Fruit fly (Drosophila melanogaster): ENCODE measurements around the gene CG13014.

CG13014 gene

DNA sequence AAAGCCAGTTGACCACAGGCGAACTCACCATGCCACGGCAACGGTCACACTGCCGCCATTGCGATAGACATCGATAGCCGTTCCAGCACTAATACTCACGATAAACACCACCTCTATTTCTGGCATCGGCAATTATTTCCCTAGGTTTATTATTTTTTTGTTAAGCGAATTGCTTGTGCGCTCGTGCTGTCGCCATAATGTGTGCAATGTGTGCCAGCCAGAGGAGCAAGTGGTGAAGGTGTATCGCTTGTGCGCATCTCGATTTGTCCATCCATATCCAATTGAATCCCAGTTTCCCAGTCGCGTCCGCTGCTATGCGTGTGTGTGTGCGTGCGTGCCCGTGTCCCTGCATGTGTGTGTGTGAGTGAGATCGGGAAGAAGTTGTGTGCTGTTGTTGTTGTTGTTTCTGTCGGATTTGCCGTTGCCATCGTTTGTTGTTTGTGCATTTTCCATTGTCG is 23.0 kb downstream of the CG13014 start, which contains the start of gene mbt (continued):
- TF ChIP-seq tna (GFP tag; IDR thresholded peaks at IDR 0.05; ENCODE audit: partially characterized antibody) (peak; percentile 77), CG5245 (GFP tag; optimal IDR thresholded peaks at IDR 0.05) (no peak), CG8359 (GFP tag; optimal IDR thresholded peaks at IDR 0.05; ENCODE audit: borderline replicate concordance) (no peak), CG6175 (GFP tag; IDR thresholded peaks at IDR 0.05) (no peak), CG8765 (GFP tag; IDR thresholded peaks at IDR 0.05) (no peak), NfI (GFP tag; optimal IDR thresholded peaks at IDR 0.05) (no peak), Camta (GFP tag; optimal IDR thresholded peaks at IDR 0.05) (no peak), CG4617 (GFP tag; optimal IDR thresholded peaks at IDR 0.05; ENCODE audit: borderline replicate concordance) (peak; percentile 86), jing (GFP tag; optimal IDR thresholded peaks at IDR 0.05) (no peak), CG7556 (GFP tag; optimal IDR thresholded peaks at IDR 0.05) (peak; percentile 10), esg (GFP tag; conservative IDR thresholded peaks at IDR 0.05) (no peak), Hr3 (GFP tag; optimal IDR thresholded peaks at IDR 0.05) (no peak), psq (GFP tag; optimal IDR thresholded peaks at IDR 0.05) (no peak), tin (GFP tag; optimal IDR thresholded peaks at IDR 0.05) (no peak), HmgZ (tag; optimal IDR thresholded peaks at IDR 0.05) (peak; percentile 51), CG4424 (GFP tag; optimal IDR thresholded peaks at IDR 0.05) (no peak), Vsx1 (GFP tag; optimal IDR thresholded peaks at IDR 0.05) (no peak), CG11085 (GFP tag; IDR thresholded peaks at IDR 0.05) (no peak), Ets97D (GFP tag; optimal IDR thresholded peaks at IDR 0.05) (peak; percentile 74), z (GFP tag; IDR thresholded peaks at IDR 0.05) (no peak), Doc3 (GFP tag; IDR thresholded peaks at IDR 0.05; ENCODE audit: partially characterized antibody) (peak; percentile 88), nom (GFP tag; optimal IDR thresholded peaks at IDR 0.05) (no peak), Meics (GFP tag; optimal IDR thresholded peaks at IDR 0.05) (no peak), seq (GFP tag; IDR thresholded peaks at IDR 0.05) (no peak), CG14050 (GFP tag; IDR thresholded peaks at IDR 0.05) (no peak), CG5953 (GFP tag; IDR thresholded peaks at IDR 0.05) (no peak), Max (GFP tag; optimal IDR thresholded peaks at IDR 0.05) (peak; percentile 3), CG9876 (GFP tag; optimal IDR thresholded peaks at IDR 0.05) (no peak), Lhr (GFP tag; optimal IDR thresholded peaks at IDR 0.05) (no peak), Sox100B (GFP tag; optimal IDR thresholded peaks at IDR 0.05) (no peak), CG33557 (GFP tag; optimal IDR thresholded peaks at IDR 0.05) (no peak), Xbp1 (GFP tag; optimal IDR thresholded peaks at IDR 0.05) (no peak), Mrtf (GFP tag; IDR thresholded peaks at IDR 0.05) (no peak), btn (GFP tag; optimal IDR thresholded peaks at IDR 0.05) (no peak), bbx (GFP tag; IDR thresholded peaks at IDR 0.05; ENCODE audit: partially characterized antibody) (peak; percentile 94), croc (GFP tag; conservative IDR thresholded peaks at IDR 0.05) (no peak), CG13894 (tag; optimal IDR thresholded peaks at IDR 0.05) (no peak), CG12236 (GFP tag; optimal IDR thresholded peaks at IDR 0.05) (no peak), CrebB (tag; optimal IDR thresholded peaks at IDR 0.05) (peak; percentile 11), E2f1 (GFP tag; IDR thresholded peaks at IDR 0.05) (no peak), CG12659 (GFP tag; optimal IDR thresholded peaks at IDR 0.05) (peak; percentile 74), CG17829 (tag; optimal IDR thresholded peaks at IDR 0.05) (peak; percentile 21), her (GFP tag; optimal IDR thresholded peaks at IDR 0.05) (peak; percentile 8), fru (optimal IDR thresholded peaks at IDR 0.05) (no peak), HLH4C (GFP tag; IDR thresholded peaks at IDR 0.05; ENCODE audit: partially characterized antibody) (peak; percentile 82), CG34422 (GFP tag; IDR thresholded peaks at IDR 0.05) (no peak), kay (GFP tag; optimal IDR thresholded peaks at IDR 0.05) (no peak), CG32772 (GFP tag; IDR thresholded peaks at IDR 0.05) (no peak), knrl (GFP tag; IDR thresholded peaks at IDR 0.05; ENCODE audit: partially characterized antibody) (peak; percentile 92), rib (GFP tag; IDR thresholded peaks at IDR 0.05) (no peak), Dad (GFP tag; optimal IDR thresholded peaks at IDR 0.05) (no peak), pnt (GFP tag; optimal IDR thresholded peaks at IDR 0.05) (no peak)

All from whole organism, embryonic.